Worm (Caenorhabditis elegans): ENCODE data around the gene srh-98.

DNA sequence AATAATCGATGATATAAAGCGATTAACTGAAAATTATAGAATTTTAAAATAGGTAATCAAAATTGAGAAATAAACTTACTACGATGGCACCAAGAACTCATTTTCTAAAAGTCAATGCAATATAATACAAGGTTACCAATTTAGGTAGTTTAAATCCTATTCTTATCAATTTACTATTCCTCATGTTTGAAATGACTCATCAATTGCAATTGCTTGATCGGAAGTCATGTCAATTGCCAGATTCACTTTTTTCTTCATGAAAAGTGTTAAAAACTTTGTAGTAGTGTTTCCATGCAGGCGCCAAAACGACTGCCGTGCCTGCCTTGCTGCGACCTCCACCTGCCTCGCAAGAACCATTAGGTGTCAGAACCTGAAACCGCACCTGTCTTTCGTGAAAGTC lies 9.0 kb downstream of the srh-98 start, which contains the start of gene F11A5.13:
- TF ChIP-seq ceh-16 (tag; optimal IDR thresholded peaks at IDR 0.05) = no peak
- no peak for TF ChIP-seq nhr-12 (tag; optimal IDR thresholded peaks at IDR 0.05)
- no peak for TF ChIP-seq fkh-10 (GFP tag; optimal IDR thresholded peaks at IDR 0.05)
- no peak for TF ChIP-seq fos-1 (tag; optimal IDR thresholded peaks at IDR 0.05)
- no peak for TF ChIP-seq unc-39 (tag; optimal IDR thresholded peaks at IDR 0.05)
- no peak for TF ChIP-seq nhr-67 (tag; optimal IDR thresholded peaks at IDR 0.05)
- TF ChIP-seq unc-62 (GFP tag; optimal IDR thresholded peaks at IDR 0.05) = no peak
- TF ChIP-seq tbx-2 (tag; optimal IDR thresholded peaks at IDR 0.05) = no peak
- TF ChIP-seq mml-1 (tag; optimal IDR thresholded peaks at IDR 0.05) = no peak
- TF ChIP-seq nhr-23 (tag; optimal IDR thresholded peaks at IDR 0.05) = no peak
- no peak for TF ChIP-seq R02D3.7 (tag; optimal IDR thresholded peaks at IDR 0.05)
- TF ChIP-seq jun-1 (tag; optimal IDR thresholded peaks at IDR 0.05) = no peak
- no peak for TF ChIP-seq nhr-28 (tag; optimal IDR thresholded peaks at IDR 0.05)

Data from whole organism, L3 larva.